Worm (Caenorhabditis elegans) whole organism, late embryonic: ENCODE data around the gene nspf-3.

Experiments used
- C08G9.2 ChIP-seq: sonication (generic microtip); optimal IDR thresholded peaks from 2 replicates; lab custom pipeline; 2016; ENCODE audit warnings: mild to moderate bottlenecking, missing genetic modification characterization, moderate library complexity, missing compliant biosample characterization
- C38D4.7 ChIP-seq: fragments of 200-800 bp; sonication (Bioruptor generic); optimal IDR thresholded peaks from 2 replicates; lab custom pipeline; 2018; ENCODE audit warnings: mild to moderate bottlenecking, missing genetic modification characterization, moderate library complexity, missing compliant biosample characterization
- K02D7.2 ChIP-seq: sonication (generic microtip); optimal IDR thresholded peaks from 2 replicates; lab custom pipeline; 2017; ENCODE audit warnings: mild to moderate bottlenecking, missing genetic modification characterization, missing compliant biosample characterization
- T23F11.4 ChIP-seq: fragments of 200-800 bp; sonication (Bioruptor generic); optimal IDR thresholded peaks from 2 replicates; lab custom pipeline; 2018; ENCODE audit warnings: mild to moderate bottlenecking, missing genetic modification characterization, missing compliant biosample characterization
- ahr-1 ChIP-seq: sonication (generic microtip); optimal IDR thresholded peaks from 2 replicates; lab custom pipeline; 2016; ENCODE audit warnings: missing genetic modification characterization, missing compliant biosample characterization
- ama-1 ChIP-seq: fragments of 150-350 bp; optimal IDR thresholded peaks from 2 replicates; lab custom pipeline; 2014
- ceh-18 ChIP-seq: sonication (generic microtip); optimal IDR thresholded peaks from 2 replicates; lab custom pipeline; 2016; ENCODE audit warnings: missing genetic modification characterization, missing compliant biosample characterization
- ceh-19 ChIP-seq: fragments of 200-800 bp; sonication (Bioruptor generic); optimal IDR thresholded peaks from 2 replicates; lab custom pipeline; 2018; ENCODE audit warnings: mild to moderate bottlenecking, missing genetic modification characterization, missing compliant biosample characterization
- ceh-2 ChIP-seq: sonication (generic microtip); optimal IDR thresholded peaks from 2 replicates; lab custom pipeline; 2016; ENCODE audit warnings: missing genotype, missing genetic modification characterization, missing compliant biosample characterization
- ceh-22 ChIP-seq: sonication (generic microtip); optimal IDR thresholded peaks from 2 replicates; lab custom pipeline; 2017; ENCODE audit warnings: missing biosample characterization, missing genetic modification characterization
- ceh-24 ChIP-seq: sonication (generic microtip); optimal IDR thresholded peaks from 2 replicates; lab custom pipeline; 2016; ENCODE audit warnings: mild to moderate bottlenecking, missing genetic modification characterization, missing compliant biosample characterization
- ceh-30 ChIP-seq: fragments of 150-350 bp; optimal IDR thresholded peaks from 2 replicates; lab custom pipeline; 2014; ENCODE audit warnings: missing biosample characterization, missing genetic modification characterization
- ceh-34 ChIP-seq: sonication (generic microtip); optimal IDR thresholded peaks from 2 replicates; lab custom pipeline; 2016; ENCODE audit warnings: mild to moderate bottlenecking, missing genetic modification characterization, missing compliant biosample characterization
- ceh-45 ChIP-seq: fragments of 200-800 bp; sonication (Bioruptor generic); IDR thresholded peaks from 2 replicates; pipeline ENCODE4 v1.3.6; 2022; ENCODE audit warnings: missing genetic modification reagents, missing genetic modification characterization, missing compliant biosample characterization
- ceh-6 ChIP-seq: fragments of 200-800 bp; sonication (Bioruptor generic); optimal IDR thresholded peaks from 2 replicates; lab custom pipeline; 2018; ENCODE audit warnings: mild to moderate bottlenecking, missing genetic modification characterization, missing compliant biosample characterization
- ceh-9 ChIP-seq: sonication (generic microtip); optimal IDR thresholded peaks from 2 replicates; lab custom pipeline; 2016; ENCODE audit warnings: mild to moderate bottlenecking, missing genetic modification characterization, inconsistent platforms, missing compliant biosample characterization
- dmd-4 ChIP-seq: sonication (generic microtip); optimal IDR thresholded peaks from 2 replicates; lab custom pipeline; 2016; ENCODE audit warnings: borderline replicate concordance, missing genetic modification characterization, missing compliant biosample characterization
- dve-1 ChIP-seq: sonication (generic microtip); optimal IDR thresholded peaks from 2 replicates; lab custom pipeline; 2017; ENCODE audit warnings: antibody characterized with exemption, mild to moderate bottlenecking, missing genetic modification characterization, missing compliant biosample characterization
- ets-4 ChIP-seq: sonication (generic microtip); optimal IDR thresholded peaks from 2 replicates; lab custom pipeline; 2016; ENCODE audit warnings: missing genetic modification characterization, missing compliant biosample characterization
- eyg-1 ChIP-seq: sonication (generic microtip); optimal IDR thresholded peaks from 2 replicates; lab custom pipeline; 2016; ENCODE audit warnings: missing genotype, missing genetic modification characterization, missing compliant biosample characterization
- fax-1 ChIP-seq: sonication (generic microtip); optimal IDR thresholded peaks from 2 replicates; lab custom pipeline; 2016; ENCODE audit warnings: missing genotype, missing genetic modification characterization, missing compliant biosample characterization
- fkh-6 ChIP-seq: sonication (generic microtip); optimal IDR thresholded peaks from 2 replicates; lab custom pipeline; 2016; ENCODE audit warnings: missing genetic modification characterization, missing compliant biosample characterization
- hlh-13 ChIP-seq: fragments of 200-800 bp; sonication (Bioruptor generic); optimal IDR thresholded peaks from 2 replicates; lab custom pipeline; 2018; ENCODE audit warnings: mild to moderate bottlenecking, missing genetic modification characterization, missing compliant biosample characterization
- hlh-15 ChIP-seq: sonication (generic microtip); optimal IDR thresholded peaks from 2 replicates; lab custom pipeline; 2016; ENCODE audit warnings: missing genetic modification characterization, missing compliant biosample characterization
- nfya-1 ChIP-seq: sonication (generic microtip); optimal IDR thresholded peaks from 2 replicates; lab custom pipeline; 2017; ENCODE audit warnings: missing genetic modification characterization, mild to moderate bottlenecking, missing compliant biosample characterization, antibody characterized with exemption, moderate library complexity
- nhr-11 ChIP-seq: fragments of 150-350 bp; optimal IDR thresholded peaks from 2 replicates; lab custom pipeline; 2014; ENCODE audit warnings: missing biosample characterization, missing genetic modification characterization
- nhr-232 ChIP-seq: sonication (generic microtip); optimal IDR thresholded peaks from 2 replicates; lab custom pipeline; 2016; ENCODE audit warnings: missing genetic modification characterization, missing compliant biosample characterization
- odd-2 ChIP-seq: sonication (generic microtip); optimal IDR thresholded peaks from 2 replicates; lab custom pipeline; 2017; ENCODE audit warnings: antibody characterized with exemption, mild to moderate bottlenecking, missing genetic modification characterization, missing compliant biosample characterization
- pag-3 ChIP-seq: sonication (generic microtip); optimal IDR thresholded peaks from 2 replicates; lab custom pipeline; 2016; ENCODE audit warnings: missing compliant biosample characterization, missing genetic modification characterization, borderline replicate concordance
- pat-9 ChIP-seq: fragments of 200-800 bp; sonication (Bioruptor generic); optimal IDR thresholded peaks from 2 replicates; lab custom pipeline; 2018; ENCODE audit warnings: mild to moderate bottlenecking, missing genetic modification characterization, moderate library complexity, missing compliant biosample characterization
- pax-1 ChIP-seq: fragments of 150-350 bp; optimal IDR thresholded peaks from 2 replicates; lab custom pipeline; 2014; ENCODE audit warnings: missing biosample characterization, missing genetic modification characterization
- pha-2 ChIP-seq: sonication (generic microtip); optimal IDR thresholded peaks from 2 replicates; lab custom pipeline; 2017; ENCODE audit warnings: mild to moderate bottlenecking, missing genetic modification characterization, missing compliant biosample characterization
- pqm-1 ChIP-seq: sonication (generic microtip); optimal IDR thresholded peaks from 2 replicates; lab custom pipeline; 2016; ENCODE audit warnings: missing genetic modification characterization, missing compliant biosample characterization
- rnt-1 ChIP-seq: sonication (generic microtip); optimal IDR thresholded peaks from 2 replicates; lab custom pipeline; 2016; ENCODE audit warnings: missing genetic modification characterization, missing compliant biosample characterization
- sdc-2 ChIP-seq: sonication (generic microtip); optimal IDR thresholded peaks from 2 replicates; lab custom pipeline; 2016; ENCODE audit warnings: missing genotype, missing genetic modification characterization, missing compliant biosample characterization
- sox-4 ChIP-seq: sonication (generic microtip); optimal IDR thresholded peaks from 2 replicates; lab custom pipeline; 2017; ENCODE audit warnings: mild to moderate bottlenecking, missing genetic modification characterization, inconsistent platforms, missing compliant biosample characterization
- tbx-2 ChIP-seq: sonication (generic microtip); optimal IDR thresholded peaks from 2 replicates; lab custom pipeline; 2016; ENCODE audit warnings: missing genetic modification characterization, missing compliant biosample characterization
- ttx-3 ChIP-seq: sonication (generic microtip); optimal IDR thresholded peaks from 2 replicates; lab custom pipeline; 2016; ENCODE audit warnings: missing genetic modification reagents, missing genetic modification characterization, missing compliant biosample characterization
- unc-42 ChIP-seq: sonication (generic microtip); optimal IDR thresholded peaks from 2 replicates; lab custom pipeline; 2016; ENCODE audit warnings: missing genotype, missing genetic modification characterization, missing compliant biosample characterization
- unc-55 ChIP-seq: sonication (generic microtip); optimal IDR thresholded peaks from 2 replicates; lab custom pipeline; 2017; ENCODE audit warnings: missing biosample characterization, missing genetic modification reagents, missing genetic modification characterization
- unc-86 ChIP-seq: sonication (generic microtip); optimal IDR thresholded peaks from 2 replicates; lab custom pipeline; 2016; ENCODE audit warnings: missing genetic modification characterization, missing compliant biosample characterization

Gene nspf-3

ce11 chrII:2735192-2735591 lies 45.2 kb upstream of the nspf-3 start, which contains the start of gene wdr-31:
Gene wdr-31 (minus strand): TSS chrII:2735292.
- TF ChIP-seq ets-4 (no peak), odd-2 (no peak), C38D4.7 (GFP tag; lab: Kevin White, UChicago) (no peak), pax-1 (tag; lab: Kevin White, UChicago) (no peak)

- TF ChIP-seq nfya-1 (tag; lab: Kevin White, UChicago) (peak; percentile 49), hlh-13 (GFP tag; lab: Kevin White, UChicago) (no peak)
Measured at ce11 chrII:2734735-2735134, 44.8 kb upstream of the nspf-3 start.

- peak; percentile 82 for TF ChIP-seq dve-1 (tag; lab: Kevin White, UChicago)
- TF ChIP-seq sox-4 (tag; lab: Kevin White, UChicago): no peak
Measured at ce11 chrII:2734266-2734665, 44.3 kb upstream of the nspf-3 start.

- TF ChIP-seq ceh-30 (tag; lab: Kevin White, UChicago) (no peak), pax-1 (tag; lab: Kevin White, UChicago) (no peak), unc-42 (tag; lab: Kevin White, UChicago) (peak; percentile 34), pat-9 (no peak), ttx-3 (tag; lab: Kevin White, UChicago) (no peak), hlh-13 (GFP tag; lab: Kevin White, UChicago) (no peak)
- TF ChIP-seq, all 69 proteins: peak for 1
Measured at ce11 chrII:2730647-2731046, 40.7 kb upstream of the nspf-3 start.

ce11 chrII:2726774-2727173 lies 36.8 kb upstream of the nspf-3 start:
- TF ChIP-seq unc-55 (GFP tag; lab: Kevin White, UChicago) (peak; percentile 52), eyg-1 (tag; lab: Kevin White, UChicago) (no peak), unc-86 (no peak), nfya-1 (tag; lab: Kevin White, UChicago) (no peak), fkh-6 (tag; lab: Kevin White, UChicago) (no peak), hlh-13 (GFP tag; lab: Kevin White, UChicago) (no peak)

ce11 chrII:2725561-2725960 lies 35.6 kb upstream of the nspf-3 start, which contains the start of the genes T05A8.11 and nep-2:
Gene T05A8.11 (minus strand): TSS chrII:2725661.
Gene nep-2 (minus strand): TSS chrII:2725752.
- no peak for TF ChIP-seq ceh-6 (GFP tag; lab: Kevin White, UChicago)
- TF ChIP-seq nhr-232 (tag; lab: Kevin White, UChicago): no peak
- TF ChIP-seq nfya-1 (tag; lab: Kevin White, UChicago): no peak
- TF ChIP-seq ceh-24: no peak
- no peak for TF ChIP-seq unc-55 (GFP tag; lab: Kevin White, UChicago)
- no peak for TF ChIP-seq dmd-4 (tag; lab: Kevin White, UChicago)
- no peak for TF ChIP-seq rnt-1 (tag; lab: Kevin White, UChicago)
- no peak for TF ChIP-seq ceh-22 (tag; lab: Kevin White, UChicago)
- no peak for TF ChIP-seq tbx-2
- no peak for TF ChIP-seq ceh-45 (GFP tag; lab: Robert Waterston, UW)
- TF ChIP-seq pqm-1 (tag; lab: Kevin White, UChicago): no peak
- no peak for TF ChIP-seq pha-2 (tag; lab: Kevin White, UChicago)
- no peak for TF ChIP-seq sox-4 (tag; lab: Kevin White, UChicago)
- no peak for TF ChIP-seq K02D7.2 (tag; lab: Kevin White, UChicago)
- no peak for TF ChIP-seq sdc-2 (tag; lab: Kevin White, UChicago)
- no peak for TF ChIP-seq nhr-11
- TF ChIP-seq ceh-19 (GFP tag; lab: Kevin White, UChicago): no peak

- TF ChIP-seq ama-1 (lab: Kevin White, UChicago) (no peak), eyg-1 (tag; lab: Kevin White, UChicago) (no peak), ahr-1 (tag; lab: Kevin White, UChicago) (no peak), nhr-232 (tag; lab: Kevin White, UChicago) (no peak), C08G9.2 (no peak), unc-42 (tag; lab: Kevin White, UChicago) (no peak), ceh-34 (no peak), ceh-2 (tag; lab: Kevin White, UChicago) (no peak), pag-3 (no peak), ceh-9 (tag; lab: Kevin White, UChicago) (no peak), unc-86 (no peak), odd-2 (no peak), fax-1 (tag; lab: Kevin White, UChicago) (no peak), ceh-18 (tag; lab: Kevin White, UChicago) (no peak), hlh-15 (tag; lab: Kevin White, UChicago) (no peak), T23F11.4 (no peak), sdc-2 (tag; lab: Kevin White, UChicago) (no peak)
Measured at ce11 chrII:2721992-2722391, 32.0 kb upstream of the nspf-3 start.
